Worm (Caenorhabditis elegans) whole organism, midembryonic: ENCODE results near the gene asp-17.

Source experiments
- cog-1 ChIP-seq: sonication (generic microtip); optimal IDR thresholded peaks from 2 replicates; lab custom pipeline; 2016; ENCODE audit warnings: missing genetic modification characterization, missing compliant biosample characterization
- ref-1 ChIP-seq: fragments of 200-800 bp; sonication (Bioruptor generic); conservative IDR thresholded peaks from 2 replicates; pipeline ENCODE4 v1.3.6; 2022; ENCODE audit warnings: missing genetic modification reagents, missing genetic modification characterization, missing compliant biosample characterization

DNA sequence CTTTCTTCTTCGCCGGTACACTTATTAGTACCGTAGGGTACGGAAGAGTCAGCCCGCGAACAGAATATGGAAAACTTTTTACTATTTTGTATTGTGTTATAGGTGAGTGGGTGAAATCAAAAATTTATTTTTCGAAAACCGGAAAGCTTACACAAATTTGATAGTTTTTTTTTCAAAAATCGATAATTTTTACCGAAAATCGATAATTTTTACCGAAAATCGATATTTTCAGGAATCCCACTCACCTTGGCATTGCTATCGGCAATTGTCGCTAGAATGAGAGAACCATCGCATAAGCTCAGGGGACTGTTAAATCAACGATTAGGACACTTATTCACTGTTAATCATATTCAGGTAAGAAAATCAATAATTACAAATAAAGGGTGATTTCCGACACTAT is 26.2 kb upstream of the asp-17 start:
- TF ChIP-seq cog-1 (tag; lab: Kevin White, UChicago) (no peak), ref-1 (GFP tag; lab: Robert Waterston, UW) (no peak)
